Worm (Caenorhabditis elegans): ENCODE results near the gene pro-1.

ce11 chrII:10564578-10564977 lies 22.8 kb upstream of the pro-1 start, which contains the start of the genes C06A1.6 and C06A1.7:
- no peak for TF ChIP-seq dve-1 (tag; optimal IDR thresholded peaks at IDR 0.05)
- TF ChIP-seq ref-2 (tag; optimal IDR thresholded peaks at IDR 0.05), result no peak
- no peak for TF ChIP-seq ama-1 (optimal IDR thresholded peaks at IDR 0.05)
- TF ChIP-seq fkh-10 (GFP tag; optimal IDR thresholded peaks at IDR 0.05), result no peak
- TF ChIP-seq T23F11.4 (GFP tag; optimal IDR thresholded peaks at IDR 0.05), result no peak
- no peak for TF ChIP-seq ztf-16 (tag; optimal IDR thresholded peaks at IDR 0.05)
- no peak for TF ChIP-seq lim-6 (tag; optimal IDR thresholded peaks at IDR 0.05)
- TF ChIP-seq nhr-11 (tag; optimal IDR thresholded peaks at IDR 0.05), result no peak
- no peak for TF ChIP-seq pha-4 (tag; optimal IDR thresholded peaks at IDR 0.05)
- no peak for TF ChIP-seq pat-9 (tag; optimal IDR thresholded peaks at IDR 0.05)
- TF ChIP-seq F13H6.1 (tag; optimal IDR thresholded peaks at IDR 0.05), result no peak
- TF ChIP-seq pros-1 (tag; optimal IDR thresholded peaks at IDR 0.05), result no peak
- TF ChIP-seq fkh-6 (tag; optimal IDR thresholded peaks at IDR 0.05), result no peak
- no peak for TF ChIP-seq lin-11 (tag; optimal IDR thresholded peaks at IDR 0.05)
